Worm (Caenorhabditis elegans): ENCODE data around the gene idpp-12.

Gene idpp-12

DNA sequence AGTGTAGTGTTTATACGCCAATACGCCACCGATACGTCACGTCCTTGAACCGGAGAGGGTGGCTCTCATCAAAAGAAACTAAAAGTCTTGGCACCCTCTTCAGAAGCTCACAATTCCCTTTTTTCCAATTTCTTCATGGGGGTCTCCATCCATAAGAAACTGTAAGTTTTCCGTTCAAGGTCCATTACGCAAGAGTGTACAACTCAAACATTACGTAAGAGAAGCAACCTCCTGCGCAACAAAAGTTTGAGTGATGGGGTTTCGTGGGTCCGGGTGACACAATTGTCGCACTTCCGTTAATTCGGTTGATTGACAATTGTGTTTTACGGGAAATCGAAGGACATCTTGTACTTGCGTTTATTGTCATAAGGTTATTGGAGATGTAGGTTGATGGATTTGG, 25.0 kb upstream of the idpp-12 start:
- TF ChIP-seq ZK337.2 (GFP tag; IDR thresholded peaks at IDR 0.05) (0 out of 2 replicates have a peak, but pooled peaks have one; percentile 15), ceh-62 (tag; optimal IDR thresholded peaks at IDR 0.05) (no peak), F37D6.2 (tag; optimal IDR thresholded peaks at IDR 0.05) (no peak), D1046.2 (GFP tag; IDR thresholded peaks at IDR 0.05) (no peak), nhr-28 (tag; optimal IDR thresholded peaks at IDR 0.05) (no peak)

DNA sequence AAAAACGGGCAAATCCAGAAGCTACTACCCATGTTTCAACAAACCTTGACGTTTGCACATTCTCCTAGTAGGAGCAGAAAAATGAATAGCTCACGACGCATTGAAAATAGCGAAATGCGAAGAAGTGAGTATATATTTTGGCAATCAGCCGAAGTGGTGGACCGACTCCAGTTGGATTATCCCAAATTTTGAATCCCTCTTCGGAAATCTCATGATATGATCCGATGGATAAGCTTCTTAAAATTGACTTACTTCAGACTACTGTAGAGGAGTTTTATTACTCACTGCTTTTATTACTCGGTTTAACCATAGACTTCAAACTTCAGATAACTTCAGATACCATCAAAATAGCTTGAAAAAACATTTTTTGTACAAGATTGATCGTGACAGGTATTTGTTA, 14.6 kb upstream of the idpp-12 start, which contains the start of gene gcy-23:
TSS of gene gcy-23 (minus strand) at position 101 of the 400 bp plus-strand sequence.
- TF ChIP-seq unc-62 (GFP tag; optimal IDR thresholded peaks at IDR 0.05 in 1 of 2) = no peak
- TF ChIP-seq unc-62 (tag; optimal IDR thresholded peaks at IDR 0.05) = no peak
- TF ChIP-seq ama-1 (optimal IDR thresholded peaks at IDR 0.05) = no peak

DNA sequence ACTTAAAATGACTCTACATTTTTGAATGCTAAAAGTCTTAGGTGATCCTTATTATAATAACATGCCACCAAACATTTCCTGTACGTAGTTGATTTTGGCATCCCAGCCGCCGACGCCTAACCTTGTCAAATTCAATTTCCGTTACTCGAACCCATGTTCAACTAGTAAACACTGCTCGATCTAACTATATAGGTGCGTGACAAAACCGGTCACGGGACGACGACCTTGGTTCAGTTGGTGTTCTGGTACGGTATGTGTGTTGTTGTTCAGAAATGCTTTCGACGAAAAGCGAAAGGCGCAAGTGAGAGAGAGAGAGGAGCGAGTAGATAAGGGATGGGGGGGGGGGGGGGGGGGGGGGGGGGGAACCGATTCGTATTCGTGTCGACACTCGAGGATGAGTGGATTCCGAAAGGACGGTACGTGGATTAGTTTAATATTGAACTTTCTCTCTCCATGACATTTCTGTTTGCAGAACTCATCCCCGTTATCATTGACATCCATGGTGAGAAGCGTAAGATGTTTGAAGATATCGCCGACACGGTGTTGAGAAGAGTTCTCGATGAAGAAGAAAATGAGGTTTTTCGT, 11.7 kb upstream of the idpp-12 start, which contains the start of gene W08E12.8:
TSS of gene W08E12.8 (plus strand) at position 395 of the 585 bp plus-strand sequence.
- TF ChIP-seq ces-1 (GFP tag; optimal IDR thresholded peaks at IDR 0.05) (no peak), lin-29 (GFP tag; IDR thresholded peaks at IDR 0.05) (no peak), pqm-1 (tag; optimal IDR thresholded peaks at IDR 0.05) (no peak), nhr-237 (tag; optimal IDR thresholded peaks at IDR 0.05) (no peak), snpc-4 (tag; optimal IDR thresholded peaks at IDR 0.05) (no peak), set-16 (GFP tag; IDR thresholded peaks at IDR 0.05) (peak; percentile 66), unc-130 (GFP tag; optimal IDR thresholded peaks at IDR 0.05) (no peak), hlh-11 (tag; optimal IDR thresholded peaks at IDR 0.05) (peak; percentile 3), hlh-30 (tag; optimal IDR thresholded peaks at IDR 0.05; ENCODE audit: insufficient read depth) (peak; percentile 58), ztf-7 (tag; optimal IDR thresholded peaks at IDR 0.05) (no peak), attf-4 (tag; optimal IDR thresholded peaks at IDR 0.05) (no peak), mxl-3 (GFP tag; optimal IDR thresholded peaks at IDR 0.05) (peak; percentile 6)

DNA sequence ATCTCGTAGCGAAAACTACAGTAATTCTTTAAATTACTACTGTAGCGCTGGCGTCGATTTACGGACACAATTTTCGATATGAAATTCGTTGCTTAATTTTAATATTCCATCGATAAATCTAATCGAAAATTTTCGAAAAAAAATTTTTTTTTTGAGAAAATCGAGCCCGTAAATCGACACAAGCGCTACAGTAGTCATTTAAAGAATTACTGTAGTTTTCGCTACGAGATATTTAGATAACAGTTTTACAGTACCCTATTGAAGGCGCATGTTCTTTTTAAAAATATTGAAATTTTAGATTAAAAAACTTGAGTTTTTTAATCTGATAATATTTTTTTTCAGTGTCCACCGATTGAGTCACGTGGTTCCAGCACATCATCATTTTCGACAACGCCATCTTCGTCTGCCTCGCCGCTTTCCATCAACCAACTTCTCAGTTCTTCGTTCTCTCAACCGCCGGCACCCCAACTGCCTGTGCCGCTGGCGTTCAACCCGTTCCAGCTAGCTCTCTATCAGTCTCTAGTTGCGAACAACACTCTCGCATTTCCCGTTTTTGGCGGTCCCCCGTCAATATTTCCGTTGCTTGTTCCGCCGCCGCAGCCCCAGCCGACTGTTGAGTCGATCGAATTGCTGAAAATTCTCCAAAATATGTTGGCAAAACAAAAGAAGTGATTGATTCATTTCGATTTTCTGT, 9.8 kb upstream of the idpp-12 start:
- no peak for TF ChIP-seq mxl-2 (GFP tag; conservative IDR thresholded peaks at IDR 0.05)
- peak; percentile 20 for TF ChIP-seq hlh-30 (tag; optimal IDR thresholded peaks at IDR 0.05; ENCODE audit: insufficient read depth)
- TF ChIP-seq set-16 (GFP tag; IDR thresholded peaks at IDR 0.05) = peak; percentile 31; the same call in 1 of the 2 replicates
- TF ChIP-seq Y105C5A.15 (GFP tag; IDR thresholded peaks at IDR 0.05) = no peak

DNA sequence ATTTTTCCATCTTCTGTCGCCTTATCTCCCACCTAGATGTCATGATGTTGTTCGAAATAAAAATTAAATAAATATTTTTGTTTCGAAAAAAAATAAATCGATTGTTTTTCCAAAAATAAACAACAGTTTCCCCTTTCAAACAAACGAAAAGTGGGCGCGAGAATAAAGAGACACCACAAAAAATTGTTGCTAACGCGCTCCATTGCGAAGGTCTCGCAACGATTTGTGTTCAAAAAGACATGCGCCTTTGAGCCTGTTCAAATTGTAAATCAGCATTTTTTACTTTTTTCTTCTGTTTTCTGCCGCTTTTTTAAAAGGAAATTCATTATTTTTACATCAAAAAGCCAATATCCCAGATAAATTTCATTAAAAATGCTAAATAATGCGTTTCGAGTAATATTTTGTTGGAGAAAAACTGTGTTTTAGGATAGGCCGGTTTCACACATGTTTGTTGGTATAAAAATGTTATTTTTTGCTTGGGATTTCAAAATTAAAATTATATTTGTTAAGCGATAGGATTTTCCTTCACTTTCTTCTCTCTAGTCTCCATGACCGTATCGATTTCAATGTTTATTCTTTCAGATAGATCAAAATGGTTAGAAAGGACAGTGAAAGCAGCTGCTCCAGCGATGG, 9.1 kb upstream of the idpp-12 start, which contains the start of gene W08E12.7:
TSS of gene W08E12.7 (plus strand) at position 583 of the 633 bp plus-strand sequence.
- TF ChIP-seq ceh-44 (GFP tag; IDR thresholded peaks at IDR 0.05) (peak; percentile 91), hmg-1.1 (GFP tag; IDR thresholded peaks at IDR 0.05) (peak; percentile 87), T26A8.4 (GFP tag; IDR thresholded peaks at IDR 0.05) (no peak), spr-1 (tag; optimal IDR thresholded peaks at IDR 0.05) (peak; percentile 68), lin-1 (GFP tag; IDR thresholded peaks at IDR 0.05) (no peak), lin-38 (GFP tag; IDR thresholded peaks at IDR 0.05) (peak; percentile 100), lin-29 (GFP tag; IDR thresholded peaks at IDR 0.05) (peak; percentile 71; the same call in 1 of the 2 replicates), hlh-30 (tag; optimal IDR thresholded peaks at IDR 0.05; ENCODE audit: insufficient read depth) (peak; percentile 97), ama-1 (optimal IDR thresholded peaks at IDR 0.05) (peak; percentile 77), dmd-8 (GFP tag; IDR thresholded peaks at IDR 0.05) (no peak), mdl-1 (tag; optimal IDR thresholded peaks at IDR 0.05) (peak; percentile 58 to 94), F26F4.8 (GFP tag; conservative IDR thresholded peaks at IDR 0.05) (no peak), hlh-11 (tag; optimal IDR thresholded peaks at IDR 0.05) (peak; percentile 87), nhr-76 (tag; optimal IDR thresholded peaks at IDR 0.05) (no peak), dmd-6 (GFP tag; IDR thresholded peaks at IDR 0.05) (peak; percentile 84), aly-2 (tag; optimal IDR thresholded peaks at IDR 0.05) (no peak), unc-39 (tag; optimal IDR thresholded peaks at IDR 0.05) (no peak), lin-15B (tag; optimal IDR thresholded peaks at IDR 0.05) (peak; percentile 91), sdz-12 (GFP tag; optimal IDR thresholded peaks at IDR 0.05) (no peak), lim-7 (GFP tag; IDR thresholded peaks at IDR 0.05) (no peak), vab-7 (GFP tag; IDR thresholded peaks at IDR 0.05) (peak; percentile 85), fkh-10 (GFP tag; optimal IDR thresholded peaks at IDR 0.05) (peak; percentile 77), nhr-6 (tag; optimal IDR thresholded peaks at IDR 0.05) (peak; percentile 92), Y75B8A.6 (GFP tag; IDR thresholded peaks at IDR 0.05) (no peak)
